Worm (Caenorhabditis elegans): ENCODE results near the gene fbxa-52.
"Not testable (repeated sequence)": the region's sequence is repeated elsewhere in the genome, so short reads cannot be mapped to it uniquely, and the experiment has no call there.

ce11 chrX:1681482-1681881 lies 31.0 kb downstream of the fbxa-52 start:
- TF ChIP-seq lir-1 (GFP tag; conservative IDR thresholded peaks at IDR 0.05); ceh-79 (tag; optimal IDR thresholded peaks at IDR 0.05); lin-54 (GFP tag; optimal IDR thresholded peaks at IDR 0.05); cebp-2 (GFP tag; IDR thresholded peaks at IDR 0.05); K11D2.4 (GFP tag; IDR thresholded peaks at IDR 0.05); snpc-1.1 (tag; optimal IDR thresholded peaks at IDR 0.05; ENCODE audit: insufficient read depth); lin-35 (GFP tag; optimal IDR thresholded peaks at IDR 0.05): not testable (repeated sequence)
